Worm (Caenorhabditis elegans) whole organism, L1 larva: ENCODE results near the gene nas-15.

Experiments
- ceh-8 ChIP-seq: fragments of 200-800 bp; sonication (Bioruptor generic); optimal IDR thresholded peaks from 2 replicates; lab custom pipeline; 2018; ENCODE audit warnings: mild to moderate bottlenecking, missing genetic modification characterization, moderate library complexity, missing compliant biosample characterization
- egl-27 ChIP-seq, 2 experiments: fragments of 150-350 bp in 1 of 2; sonication (generic microtip); optimal IDR thresholded peaks; 3 replicates each; lab custom pipeline; 2017 to 2018; ENCODE audit warnings: missing biosample characterization in 2 of 2, missing genetic modification characterization in 2 of 2, missing genetic modification reagents in 2 of 2
- fkh-10 ChIP-seq: sonication (generic microtip); optimal IDR thresholded peaks from 2 replicates; lab custom pipeline; 2017; ENCODE audit warnings: missing biosample characterization, missing genetic modification reagents, missing genetic modification characterization
- hlh-4 ChIP-seq: sonication (generic microtip); optimal IDR thresholded peaks from 2 replicates; lab custom pipeline; 2016; ENCODE audit warnings: mild to moderate bottlenecking, missing genetic modification characterization, missing compliant biosample characterization
- nhr-237 ChIP-seq: fragments of 150-350 bp; optimal IDR thresholded peaks from 2 replicates; lab custom pipeline; 2014; ENCODE audit warnings: missing biosample characterization, missing genetic modification characterization
- pqm-1 ChIP-seq: sonication (generic microtip); optimal IDR thresholded peaks from 3 replicates; lab custom pipeline; 2017; ENCODE audit warnings: missing biosample characterization, missing genetic modification characterization
- ztf-4 ChIP-seq: fragments of 150-350 bp; optimal IDR thresholded peaks from 2 replicates; lab custom pipeline; 2014; ENCODE audit warnings: missing biosample characterization, missing genetic modification characterization

DNA sequence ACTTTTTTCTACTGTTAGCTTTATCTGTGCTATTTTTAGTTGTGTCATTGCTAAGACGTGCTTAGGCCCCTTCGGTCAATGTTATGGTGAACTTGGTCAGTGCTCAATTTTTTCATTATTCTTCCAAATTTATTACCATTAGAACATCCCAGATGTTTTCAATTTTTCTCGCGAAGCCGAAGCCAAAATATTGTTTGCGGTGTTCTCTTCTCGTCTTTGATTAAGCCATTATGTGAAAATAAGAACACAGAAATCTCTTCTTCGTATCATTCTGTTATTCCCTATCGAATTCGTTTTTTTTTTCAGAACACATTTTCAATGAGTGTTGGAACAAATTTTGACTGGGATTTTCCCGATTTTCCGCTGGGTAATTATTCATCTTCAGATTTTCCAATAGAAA, 25.0 kb downstream of the nas-15 start, which contains the start of gene gtr-1:
- TF ChIP-seq nhr-237 (tag; lab: Kevin White, UChicago) (no peak), pqm-1 (tag; lab: Kevin White, UChicago) (no peak), hlh-4 (no peak), fkh-10 (GFP tag; lab: Kevin White, UChicago) (no peak), egl-27 (tag; optimal IDR thresholded peaks at IDR 0.05; lab: Kevin White, UChicago) (no peak), ztf-4 (tag; lab: Kevin White, UChicago) (no peak), ceh-8 (no peak)
